Worm (Caenorhabditis elegans): ENCODE results near the gene dsc-1.

dsc-1 gene

DNA sequence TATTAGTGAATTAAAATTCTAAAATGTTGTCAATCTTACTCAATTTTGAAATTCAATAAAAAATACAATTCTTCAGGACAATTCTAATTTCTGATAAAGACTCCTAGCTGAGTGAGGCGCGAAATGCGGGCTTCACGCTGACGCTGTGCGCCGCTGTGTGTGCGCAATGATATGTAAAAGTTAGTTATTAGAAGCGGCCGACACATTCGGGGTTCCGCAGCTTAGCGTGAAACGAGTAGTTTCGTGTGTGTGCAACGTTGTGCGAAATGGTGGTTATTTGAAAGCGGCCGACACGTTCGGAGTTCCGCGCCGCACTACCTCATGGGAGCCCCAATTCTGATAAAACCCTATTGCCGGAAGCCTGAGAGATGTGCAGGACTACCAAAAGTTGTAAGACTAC lies 40.5 kb upstream of the dsc-1 start:
- TF ChIP-seq nhr-42 (GFP tag; IDR thresholded peaks at IDR 0.05) (0 out of 2 replicates have a peak, but pooled peaks have one; percentile 29), saeg-2 (GFP tag; IDR thresholded peaks at IDR 0.05) (0 out of 2 replicates have a peak, but pooled peaks have one; percentile 10), mdl-1 (tag; optimal IDR thresholded peaks at IDR 0.05) (no peak), F26F4.8 (GFP tag; conservative IDR thresholded peaks at IDR 0.05) (no peak), madf-9 (GFP tag; conservative IDR thresholded peaks at IDR 0.05) (no peak), egl-43 (GFP tag; IDR thresholded peaks at IDR 0.05) (0 out of 2 replicates have a peak, but pooled peaks have one; percentile 10), hmg-1.1 (GFP tag; IDR thresholded peaks at IDR 0.05) (peak; percentile 33; the same call in 1 of the 2 replicates), aha-1 (tag) (peak; percentile 53)

DNA sequence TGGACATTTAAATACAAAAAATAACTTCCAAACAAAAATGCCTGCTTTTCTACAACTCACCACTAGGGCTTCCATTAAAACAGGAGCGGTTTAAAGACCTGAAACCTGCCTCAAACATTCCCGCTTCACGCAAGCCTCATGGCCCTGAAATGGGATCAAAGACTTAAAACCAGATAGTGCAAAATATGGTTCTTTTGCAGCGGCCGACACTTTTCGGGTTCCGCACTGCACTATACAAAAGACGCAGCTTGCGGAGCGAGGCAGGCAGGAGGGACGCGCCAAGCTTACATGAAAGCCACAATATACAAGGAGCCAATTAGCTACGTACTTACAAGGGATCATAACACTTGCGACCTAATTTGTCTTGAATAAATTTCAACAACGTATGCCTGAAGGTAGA lies 38.8 kb upstream of the dsc-1 start:
- TF ChIP-seq nhr-28 (tag; optimal IDR thresholded peaks at IDR 0.05) (no peak), mes-2 (tag; optimal IDR thresholded peaks at IDR 0.05; ENCODE audit: poor library complexity, severe bottlenecking) (peak; percentile 34), snpc-4 (tag; optimal IDR thresholded peaks at IDR 0.05) (peak; percentile 47), vab-7 (GFP tag; IDR thresholded peaks at IDR 0.05) (no peak), attf-4 (tag; optimal IDR thresholded peaks at IDR 0.05) (no peak), aha-1 (tag) (no peak)

DNA sequence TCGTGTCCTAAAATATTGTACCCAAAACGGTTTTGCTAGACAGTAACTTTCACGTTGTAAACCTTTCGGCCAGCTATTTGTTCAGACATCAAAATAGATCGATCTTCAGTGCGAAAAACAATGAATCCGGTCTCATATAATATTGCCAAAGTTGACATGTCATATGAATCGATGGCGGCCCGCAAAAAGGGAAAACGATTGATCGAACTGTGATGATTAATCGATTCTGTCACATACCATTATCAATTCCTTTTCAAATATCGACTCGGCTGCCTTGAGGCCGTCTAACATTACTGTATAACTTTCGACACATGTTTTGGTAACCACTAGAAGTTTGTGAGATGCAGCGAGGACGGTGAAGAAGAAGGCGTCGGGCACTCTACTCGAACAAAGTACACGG lies 38.2 kb upstream of the dsc-1 start:
- TF ChIP-seq aha-1 (tag), result peak; percentile 2
- TF ChIP-seq madf-5 (GFP tag; IDR thresholded peaks at IDR 0.05), result no peak
- TF ChIP-seq nhr-28 (tag; optimal IDR thresholded peaks at IDR 0.05), result peak; percentile 28
- TF ChIP-seq F44E2.7 (GFP tag; IDR thresholded peaks at IDR 0.05), result no peak
- TF ChIP-seq mxl-3 (GFP tag; optimal IDR thresholded peaks at IDR 0.05), result peak; percentile 35
- TF ChIP-seq dmd-6 (GFP tag; IDR thresholded peaks at IDR 0.05), result 0 out of 2 replicates have a peak, but pooled peaks have one; percentile 17
- TF ChIP-seq zip-11 (GFP tag; IDR thresholded peaks at IDR 0.05), result no peak
- TF ChIP-seq nhr-25 (tag; optimal IDR thresholded peaks at IDR 0.05; ENCODE audit: borderline replicate concordance, insufficient read depth), result peak; percentile 22
- peak; percentile 54 for TF ChIP-seq hlh-11 (tag; optimal IDR thresholded peaks at IDR 0.05)
- peak in 1 of 2 experiments; percentile 99 for TF ChIP-seq unc-62 (GFP tag; optimal IDR thresholded peaks at IDR 0.05 in 1 of 2)
- TF ChIP-seq unc-62 (tag; optimal IDR thresholded peaks at IDR 0.05), result no peak
- peak; percentile 21 for TF ChIP-seq ceh-28 (tag; optimal IDR thresholded peaks at IDR 0.05)
- TF ChIP-seq jun-1 (tag; optimal IDR thresholded peaks at IDR 0.05), result no peak
- peak; percentile 35 for TF ChIP-seq hlh-30 (tag; optimal IDR thresholded peaks at IDR 0.05; ENCODE audit: insufficient read depth)
- no peak for TF ChIP-seq rbr-2 (tag; optimal IDR thresholded peaks at IDR 0.05)

DNA sequence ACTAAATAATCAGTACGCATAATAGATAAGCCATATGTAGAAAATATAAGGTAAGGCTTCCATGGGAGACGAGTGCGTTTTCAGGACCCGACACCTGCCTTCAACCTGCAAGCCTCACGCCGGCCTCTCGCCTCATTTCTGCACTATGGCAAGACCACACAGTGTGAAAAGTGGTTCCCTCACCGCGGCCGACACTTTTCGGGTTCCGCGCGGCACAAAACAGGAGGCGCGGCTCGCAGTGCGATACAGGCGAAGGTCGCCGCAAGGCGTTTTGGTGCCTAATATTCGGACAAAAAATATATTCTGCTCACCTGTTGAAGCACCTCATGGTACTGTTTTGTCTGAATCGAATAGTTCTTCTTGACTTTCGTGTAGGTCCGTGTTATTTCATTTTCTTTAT lies 35.5 kb upstream of the dsc-1 start:
- TF ChIP-seq lim-7 (GFP tag; IDR thresholded peaks at IDR 0.05) (no peak), T20F7.1 (GFP tag; optimal IDR thresholded peaks at IDR 0.05) (no peak), set-16 (GFP tag; IDR thresholded peaks at IDR 0.05) (peak; percentile 80), nhr-6 (tag; optimal IDR thresholded peaks at IDR 0.05) (no peak)

DNA sequence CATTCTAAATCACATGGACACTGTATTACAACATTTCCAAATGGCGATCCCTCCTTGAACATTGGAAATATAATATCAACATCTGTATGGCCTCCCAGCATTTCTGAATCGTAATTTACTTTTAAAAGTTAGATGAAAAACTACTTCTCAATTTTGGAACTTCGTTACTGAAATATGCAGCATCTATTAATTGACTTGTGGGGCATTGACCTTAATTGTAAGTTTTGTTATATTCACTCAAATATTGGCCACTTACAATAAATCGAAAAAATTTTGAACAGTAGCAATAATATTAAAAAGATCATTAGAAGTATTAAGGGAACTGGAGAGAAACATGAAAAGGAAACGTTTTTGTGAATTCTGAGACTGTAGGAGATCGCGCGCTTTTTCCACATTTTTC lies 34.6 kb upstream of the dsc-1 start, which contains the start of gene mam-6:
Gene mam-6 (minus strand): TSS at position 101 of the 400 bp plus-strand sequence.
- TF ChIP-seq sdz-12 (GFP tag; optimal IDR thresholded peaks at IDR 0.05) (no peak), unc-130 (GFP tag; optimal IDR thresholded peaks at IDR 0.05) (no peak), arid-1 (GFP tag; conservative IDR thresholded peaks at IDR 0.05) (no peak), lsy-2 (tag; optimal IDR thresholded peaks at IDR 0.05) (no peak), Y48G9A.11 (GFP tag; IDR thresholded peaks at IDR 0.05) (no peak), Y5F2A.4 (GFP tag; optimal IDR thresholded peaks at IDR 0.05) (no peak), F10B5.3 (tag; optimal IDR thresholded peaks at IDR 0.05) (no peak), ctbp-1 (GFP tag; IDR thresholded peaks at IDR 0.05) (no peak), madf-5 (GFP tag; IDR thresholded peaks at IDR 0.05) (no peak), daf-19 (GFP tag; conservative IDR thresholded peaks at IDR 0.05) (no peak), R02D3.7 (tag; optimal IDR thresholded peaks at IDR 0.05) (no peak), rbr-2 (tag; optimal IDR thresholded peaks at IDR 0.05) (no peak), lin-29 (GFP tag; IDR thresholded peaks at IDR 0.05) (no peak), vab-7 (GFP tag; IDR thresholded peaks at IDR 0.05) (no peak)

Measured in whole organism, L4 larva.